Worm (Caenorhabditis elegans) whole organism, L4 larva: Measurements from ENCODE around the gene piga-1.
A peak's percentile ranks its signal among the peaks of the same experiment; 100 is the strongest.

Experiments used
- D1046.2 ChIP-seq: fragments of 200-800 bp; sonication (Bioruptor generic); IDR thresholded peaks from 2 replicates; pipeline ENCODE4 v1.3.6; 2022; ENCODE audit warnings: missing genetic modification characterization, missing compliant biosample characterization
- F10B5.3 ChIP-seq: sonication (generic microtip); optimal IDR thresholded peaks from 2 replicates; lab custom pipeline; 2016; ENCODE audit warnings: mild to moderate bottlenecking, missing genetic modification characterization, missing compliant biosample characterization
- R02D3.7 ChIP-seq: fragments of 150-350 bp; sonication (generic microtip); optimal IDR thresholded peaks from 3 replicates; lab custom pipeline; 2014; ENCODE audit warnings: missing biosample characterization, missing genetic modification characterization
- T26A8.4 ChIP-seq: fragments of 200-800 bp; sonication (Bioruptor generic); IDR thresholded peaks from 2 replicates; pipeline ENCODE4 v1.3.6; 2022; ENCODE audit warnings: missing genetic modification characterization, missing compliant biosample characterization
- aha-1 ChIP-seq: fragments of 150-350 bp; peaks from one replicate; lab custom pipeline; 2014; ENCODE audit warnings: missing biosample characterization, missing genetic modification characterization
- aly-2 ChIP-seq: sonication (generic microtip); optimal IDR thresholded peaks from 2 replicates; lab custom pipeline; 2018; ENCODE audit warnings: missing biosample characterization, missing genetic modification characterization
- ama-1 ChIP-seq: fragments of 150-350 bp; optimal IDR thresholded peaks from 2 replicates; lab custom pipeline; 2014; ENCODE audit warnings: inconsistent platforms, mixed read lengths
- ceh-20 ChIP-seq: fragments of 200-800 bp; sonication (Bioruptor generic); IDR thresholded peaks from 2 replicates; pipeline ENCODE4 v1.3.6; 2022; ENCODE audit warnings: missing genetic modification reagents, missing genetic modification characterization, missing compliant biosample characterization
- ceh-62 ChIP-seq: sonication (generic microtip); optimal IDR thresholded peaks from 2 replicates; lab custom pipeline; 2017; ENCODE audit warnings: missing biosample characterization, missing genetic modification characterization
- ces-1 ChIP-seq: fragments of 150-350 bp; sonication (generic microtip); optimal IDR thresholded peaks from 4 replicates; lab custom pipeline; 2014; ENCODE audit warnings: missing biosample characterization, missing genetic modification reagents, missing genetic modification characterization
- cey-2 ChIP-seq: sonication (generic microtip); optimal IDR thresholded peaks from 3 replicates; lab custom pipeline; 2017; ENCODE audit warnings: missing genetic modification characterization, mild to moderate bottlenecking, missing compliant biosample characterization, antibody characterized with exemption, borderline replicate concordance; ENCODE audit not compliant: insufficient read depth
- ctbp-1 ChIP-seq: fragments of 200-800 bp; sonication (Bioruptor generic); IDR thresholded peaks from 2 replicates; pipeline ENCODE4 v1.3.6; 2022; ENCODE audit warnings: missing genetic modification reagents, missing genetic modification characterization, missing compliant biosample characterization
- daf-16 ChIP-seq, 3 experiments: sonication (generic microtip); optimal IDR thresholded peaks; 2 replicates each; lab custom pipeline; 2016 to 2017; ENCODE audit warnings: missing genetic modification characterization in 3 of 3, missing genetic modification reagents in 3 of 3, mild to moderate bottlenecking in 2 of 3, missing compliant biosample characterization in 2 of 3, missing biosample characterization in 1 of 3, moderate library complexity in 1 of 3
- dmd-8 ChIP-seq: fragments of 200-800 bp; sonication (Bioruptor generic); IDR thresholded peaks from 2 replicates; pipeline ENCODE4 v1.3.6; 2022; ENCODE audit warnings: missing genetic modification characterization, missing compliant biosample characterization
- dpl-1 ChIP-seq: fragments of 150-350 bp; optimal IDR thresholded peaks from 2 replicates; lab custom pipeline; 2014; ENCODE audit warnings: missing biosample characterization, missing genetic modification reagents, missing genetic modification characterization
- duxl-1 ChIP-seq: sonication (generic microtip); optimal IDR thresholded peaks from 2 replicates; lab custom pipeline; 2016; ENCODE audit warnings: mild to moderate bottlenecking, missing genetic modification characterization, moderate library complexity, missing compliant biosample characterization; ENCODE audit not compliant: poor library complexity
- fos-1 ChIP-seq: fragments of 150-350 bp; optimal IDR thresholded peaks from 2 replicates; lab custom pipeline; 2014; ENCODE audit warnings: missing biosample characterization, missing genetic modification characterization
- gei-8 ChIP-seq: fragments of 200-800 bp; sonication (Bioruptor generic); optimal IDR thresholded peaks from 2 replicates; lab custom pipeline; 2018; ENCODE audit warnings: mild to moderate bottlenecking, missing genetic modification characterization, missing compliant biosample characterization
- hif-1 ChIP-seq, 2 experiments: sonication (generic microtip); optimal IDR thresholded peaks; 2 replicates each; lab custom pipeline; 2016 to 2017; ENCODE audit warnings: missing compliant biosample characterization in 2 of 2, missing genetic modification characterization in 2 of 2, missing genetic modification reagents in 2 of 2, missing genotype in 2 of 2, mild to moderate bottlenecking in 1 of 2
- hmg-1.1 ChIP-seq: fragments of 200-800 bp; sonication (Bioruptor generic); IDR thresholded peaks from 2 replicates; pipeline ENCODE4 v1.3.6; 2022; ENCODE audit warnings: missing genetic modification reagents, missing genetic modification characterization, missing compliant biosample characterization
- jun-1 ChIP-seq: fragments of 150-350 bp; optimal IDR thresholded peaks from 2 replicates; lab custom pipeline; 2014; ENCODE audit warnings: missing biosample characterization, missing genetic modification reagents, missing genetic modification characterization
- lin-15B ChIP-seq: fragments of 150-350 bp; sonication (generic microtip); optimal IDR thresholded peaks from 3 replicates; lab custom pipeline; 2014; ENCODE audit warnings: missing biosample characterization, missing genetic modification characterization
- lsy-2 ChIP-seq, 2 experiments: fragments of 150-350 bp in 1 of 2; sonication (generic microtip) in 1 of 2; optimal IDR thresholded peaks; 2 replicates each; lab custom pipeline; 2014 to 2017; ENCODE audit warnings: missing biosample characterization in 2 of 2, missing genetic modification characterization in 2 of 2
- mdl-1 ChIP-seq, 2 experiments: fragments of 150-350 bp in 1 of 2; sonication (generic microtip) in 1 of 2; optimal IDR thresholded peaks; 2 replicates each; lab custom pipeline; 2014 to 2017; ENCODE audit warnings: missing biosample characterization in 2 of 2, missing genetic modification characterization in 2 of 2
- mes-2 ChIP-seq: sonication (generic microtip); optimal IDR thresholded peaks from 2 replicates; lab custom pipeline; 2016; ENCODE audit warnings: missing genotype, mild to moderate bottlenecking, missing genetic modification characterization, missing compliant biosample characterization; ENCODE audit not compliant: poor library complexity, severe bottlenecking
- nhr-41 ChIP-seq: fragments of 200-800 bp; sonication (Bioruptor generic); IDR thresholded peaks from 2 replicates; pipeline ENCODE4 v1.3.6; 2022; ENCODE audit warnings: missing genetic modification reagents, missing genetic modification characterization, missing compliant biosample characterization
- nhr-77 ChIP-seq: fragments of 150-350 bp; optimal IDR thresholded peaks from 2 replicates; lab custom pipeline; 2014; ENCODE audit warnings: missing biosample characterization, missing genetic modification characterization
- rbr-2 ChIP-seq: sonication (generic microtip); optimal IDR thresholded peaks from 2 replicates; lab custom pipeline; 2016; ENCODE audit warnings: missing genotype, missing genetic modification characterization, missing compliant biosample characterization
- sdz-12 ChIP-seq: fragments of 200-800 bp; sonication (Bioruptor generic); optimal IDR thresholded peaks from 2 replicates; lab custom pipeline; 2018; ENCODE audit warnings: mild to moderate bottlenecking, missing genetic modification characterization, missing compliant biosample characterization
- set-16 ChIP-seq: fragments of 200-800 bp; sonication (Bioruptor generic); IDR thresholded peaks from 2 replicates; pipeline ENCODE4 v1.3.6; 2022; ENCODE audit warnings: missing genetic modification reagents, missing genetic modification characterization, missing compliant biosample characterization
- snpc-1.2 ChIP-seq: fragments of 200-800 bp; sonication (Bioruptor generic); IDR thresholded peaks from 2 replicates; pipeline ENCODE4 v1.3.6; 2022; ENCODE audit warnings: missing genetic modification reagents, missing genetic modification characterization, missing compliant biosample characterization
- snpc-4 ChIP-seq: fragments of 150-350 bp; optimal IDR thresholded peaks from 2 replicates; lab custom pipeline; 2014; ENCODE audit warnings: missing biosample characterization, missing genetic modification characterization
- unc-62 ChIP-seq, 3 experiments: fragments of 150-350 bp in 1 of 3; sonication (generic microtip); optimal IDR thresholded peaks in 2 of 3; peaks in 1 of 3; 1 replicate in 1 of 3; 2 replicates in 2 of 3; lab custom pipeline; 2014 to 2017; ENCODE audit warnings: missing biosample characterization in 3 of 3, missing genetic modification characterization in 3 of 3, missing genetic modification reagents in 3 of 3, missing genotype in 1 of 3
- zag-1 ChIP-seq: fragments of 150-350 bp; optimal IDR thresholded peaks from 2 replicates; lab custom pipeline; 2014; ENCODE audit warnings: missing biosample characterization, missing genetic modification characterization
- zfp-3 ChIP-seq: fragments of 200-800 bp; sonication (Bioruptor generic); conservative IDR thresholded peaks from 2 replicates; pipeline ENCODE4 v1.3.6; 2022; ENCODE audit warnings: missing genetic modification reagents, missing genetic modification characterization, missing compliant biosample characterization
- zip-11 ChIP-seq: fragments of 200-800 bp; sonication (Bioruptor generic); IDR thresholded peaks from 2 replicates; pipeline ENCODE4 v1.3.6; 2022; ENCODE audit warnings: missing genetic modification characterization, missing compliant biosample characterization
- zip-2 ChIP-seq: fragments of 150-350 bp; optimal IDR thresholded peaks from 2 replicates; lab custom pipeline; 2014; ENCODE audit warnings: missing biosample characterization, missing genetic modification characterization

The piga-1 gene

DNA sequence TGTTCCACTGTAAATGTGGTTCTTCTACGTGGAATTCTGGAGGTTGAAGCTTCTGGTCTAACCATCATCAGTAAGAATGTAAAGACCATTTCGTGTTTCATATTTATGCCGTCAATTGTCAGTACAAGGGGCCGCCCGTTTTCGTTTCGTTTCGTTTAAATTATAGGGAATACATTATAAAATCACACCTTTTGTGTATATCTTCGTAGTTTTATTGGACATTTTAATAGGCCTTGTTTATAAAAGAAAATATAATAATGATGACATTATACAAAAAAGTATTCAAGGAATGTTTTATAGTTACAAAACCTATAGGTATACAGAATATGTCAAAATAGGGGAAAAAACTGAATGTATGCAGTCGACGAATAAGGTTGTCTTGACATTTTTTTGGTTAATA lies 42.2 kb upstream of the piga-1 start, which contains the start of gene ceh-7:
TSS of gene ceh-7 (minus strand) at position 101 of the 400 bp plus-strand sequence.
- TF ChIP-seq set-16 (GFP tag; lab: Robert Waterston, UW), result no peak
- TF ChIP-seq ceh-20, result no peak
- TF ChIP-seq duxl-1 (tag; lab: Kevin White, UChicago), result no peak
- no peak for TF ChIP-seq zfp-3 (GFP tag; lab: Robert Waterston, UW)
- TF ChIP-seq F10B5.3, result no peak
- no peak for TF ChIP-seq fos-1
- no peak for TF ChIP-seq hmg-1.1 (GFP tag; lab: Robert Waterston, UW)
- no peak for TF ChIP-seq zip-2 (tag; lab: Kevin White, UChicago)
- no peak for TF ChIP-seq nhr-41 (GFP tag; lab: Robert Waterston, UW)
- no peak for TF ChIP-seq aha-1
- no peak for TF ChIP-seq jun-1 (tag; lab: Kevin White, UChicago)
- TF ChIP-seq R02D3.7 (tag; lab: Kevin White, UChicago), result no peak
- TF ChIP-seq aly-2 (tag; lab: Kevin White, UChicago), result no peak
- no peak for TF ChIP-seq lin-15B (tag; lab: Kevin White, UChicago)
- TF ChIP-seq mes-2, result no peak
- TF ChIP-seq rbr-2 (tag; lab: Kevin White, UChicago), result no peak
- no peak for TF ChIP-seq ctbp-1 (GFP tag; lab: Robert Waterston, UW)
- TF ChIP-seq dpl-1 (GFP tag; lab: Kevin White, UChicago), result no peak
- no peak for TF ChIP-seq zip-11 (GFP tag; lab: Robert Waterston, UW)
- TF ChIP-seq nhr-77 (tag; lab: Kevin White, UChicago), result no peak

DNA sequence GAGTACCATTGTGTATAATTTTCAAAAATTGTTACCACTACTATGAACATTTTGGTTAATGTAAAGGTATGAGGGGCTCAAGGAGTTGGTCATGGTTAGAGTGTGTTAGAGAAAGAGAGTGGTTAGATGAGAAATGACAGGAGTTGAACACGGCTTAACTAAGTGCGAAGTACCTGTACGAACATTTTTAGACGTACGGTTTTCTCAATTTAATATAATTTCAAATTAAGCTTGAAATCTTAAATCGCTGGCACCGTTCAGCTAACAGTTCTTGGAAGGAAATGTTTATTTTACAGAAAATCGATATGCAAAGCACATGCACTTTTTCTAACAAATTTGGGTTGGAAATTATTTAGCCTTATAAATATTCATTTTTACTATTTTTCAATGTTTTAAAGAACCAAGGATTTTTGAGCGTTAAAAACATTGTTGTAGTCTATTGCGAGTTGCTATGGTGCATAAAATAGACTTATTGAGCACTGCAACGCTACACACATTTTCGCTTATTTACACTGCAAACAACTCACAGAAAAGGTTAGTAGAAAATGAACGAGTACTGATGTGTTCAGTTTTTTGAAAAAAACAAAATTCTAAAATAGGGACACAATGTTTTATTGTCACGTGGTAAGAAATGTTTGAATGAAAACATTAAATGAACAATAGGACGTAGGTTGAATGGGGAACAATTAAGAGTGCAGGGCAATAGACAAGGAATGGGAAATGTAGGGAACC lies 40.3 kb upstream of the piga-1 start, which contains the start of gene sphk-1:
TSS of gene sphk-1 (minus strand) at position 51 of the 732 bp plus-strand sequence.
- no peak for TF ChIP-seq cey-2 (tag; lab: Kevin White, UChicago)

DNA sequence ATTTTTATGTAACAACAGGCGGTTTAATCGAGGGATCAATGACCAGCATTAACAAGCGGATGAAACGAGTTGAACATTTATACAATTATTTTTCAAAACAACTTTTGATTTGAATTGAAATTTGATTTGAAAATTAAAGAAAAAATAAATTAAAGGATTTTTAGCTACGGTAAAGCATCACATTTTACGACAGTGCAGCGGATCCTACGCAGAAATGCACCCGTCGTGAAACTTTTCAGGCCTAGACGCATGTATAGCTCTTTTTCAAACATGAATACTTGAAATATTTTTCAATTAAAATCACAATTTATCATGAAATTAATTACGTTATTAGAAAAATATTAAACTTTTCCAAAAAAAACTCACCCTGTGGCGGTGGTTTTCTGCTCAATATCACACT lies 39.5 kb upstream of the piga-1 start:
- TF ChIP-seq lsy-2 (tag; optimal IDR thresholded peaks at IDR 0.05; lab: Kevin White, UChicago), result peak in 1 of 2 experiments; percentile 84
- no peak for TF ChIP-seq gei-8 (GFP tag; lab: Kevin White, UChicago)
- peak in 1 of 2 experiments; percentile 49 for TF ChIP-seq unc-62 (GFP tag; optimal IDR thresholded peaks at IDR 0.05 in 1 of 2; lab: Kevin White, UChicago)
- TF ChIP-seq unc-62 (tag; optimal IDR thresholded peaks at IDR 0.05; lab: Kevin White, UChicago), result no peak
- no peak for TF ChIP-seq set-16 (GFP tag; lab: Robert Waterston, UW)

DNA sequence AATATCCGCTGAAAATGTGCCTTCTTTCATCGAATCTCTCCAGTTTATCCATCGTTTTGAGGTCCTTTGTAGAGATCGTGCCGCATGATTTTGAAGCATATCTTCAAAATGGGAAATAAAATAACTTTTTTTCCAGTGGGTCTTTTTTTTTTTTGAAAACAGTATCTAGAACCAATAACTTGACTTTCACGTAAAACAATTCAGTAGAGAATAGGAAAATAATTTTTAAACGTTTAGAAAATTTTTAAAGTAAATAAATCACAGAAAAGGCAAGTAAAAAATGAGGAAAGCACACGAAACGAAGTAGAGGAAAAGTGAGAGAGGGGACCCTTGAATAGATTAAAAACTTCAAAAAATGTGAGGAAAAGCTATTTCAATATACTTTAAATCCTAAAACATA lies 37.3 kb upstream of the piga-1 start, which contains the start of gene chdh-1:
TSS of gene chdh-1 (minus strand) at position 101 of the 400 bp plus-strand sequence.
- TF ChIP-seq nhr-77 (tag; lab: Kevin White, UChicago) (no peak), mdl-1 (tag; optimal IDR thresholded peaks at IDR 0.05; lab: Kevin White, UChicago) (no peak), zag-1 (no peak), ama-1 (peak; percentile 45), unc-62 (GFP tag; optimal IDR thresholded peaks at IDR 0.05 in 1 of 2; lab: Kevin White, UChicago) (peak in 1 of 2 experiments; percentile 31), unc-62 (tag; optimal IDR thresholded peaks at IDR 0.05; lab: Kevin White, UChicago) (no peak)

DNA sequence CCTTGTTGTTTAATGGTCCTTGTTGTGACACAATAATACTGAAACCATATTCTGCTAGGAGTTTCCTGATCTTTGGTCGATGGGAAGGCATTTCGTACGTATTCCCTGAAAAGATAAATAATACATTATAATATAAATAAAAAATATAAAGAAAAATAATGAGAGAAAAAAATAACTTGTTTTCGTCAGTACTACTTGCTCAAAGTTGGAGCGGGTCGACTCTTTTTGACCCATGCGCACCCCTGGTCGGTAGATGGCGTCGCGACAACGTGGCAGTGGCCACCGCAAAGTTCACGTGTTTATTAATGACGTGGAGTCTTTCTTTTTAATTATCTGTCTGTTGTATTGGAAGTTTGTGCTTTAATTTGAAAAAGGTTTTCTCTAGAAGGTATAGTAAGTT lies 34.3 kb upstream of the piga-1 start, which contains the start of gene C34C6.10:
TSS of gene C34C6.10 (minus strand) at position 101 of the 400 bp plus-strand sequence.
- TF ChIP-seq R02D3.7 (tag; lab: Kevin White, UChicago) (no peak), snpc-1.2 (GFP tag; lab: Robert Waterston, UW) (no peak), daf-16 (GFP tag; optimal IDR thresholded peaks at IDR 0.05; lab: Kevin White, UChicago) (no peak), daf-16 (tag; optimal IDR thresholded peaks at IDR 0.05; lab: Kevin White, UChicago) (no peak), gei-8 (GFP tag; lab: Kevin White, UChicago) (no peak), ces-1 (GFP tag; lab: Kevin White, UChicago) (no peak), hif-1 (tag; optimal IDR thresholded peaks at IDR 0.05; lab: Kevin White, UChicago) (no peak), D1046.2 (GFP tag; lab: Robert Waterston, UW) (no peak), sdz-12 (GFP tag; lab: Kevin White, UChicago) (no peak), ceh-62 (tag; lab: Kevin White, UChicago) (no peak), dmd-8 (no peak), T26A8.4 (GFP tag; lab: Robert Waterston, UW) (no peak), snpc-4 (tag; lab: Kevin White, UChicago) (no peak)
